Worm (Caenorhabditis elegans) whole organism, midembryonic: ENCODE results near the gene ckb-4.
"Not testable (repeated sequence)": the region's sequence is repeated elsewhere in the genome, so short reads cannot be mapped to it uniquely, and the experiment has no call there.

Source experiments
- T22C8.4 ChIP-seq: fragments of 200-800 bp; sonication (Bioruptor generic); IDR thresholded peaks from 2 replicates; pipeline ENCODE4 v1.3.6; 2022; ENCODE audit warnings: missing genetic modification characterization, missing compliant biosample characterization
- flt-1 ChIP-seq: fragments of 200-800 bp; sonication (Bioruptor generic); IDR thresholded peaks from 2 replicates; pipeline ENCODE4 v1.3.6; 2022; ENCODE audit warnings: missing genetic modification characterization, missing compliant biosample characterization
- klf-2 ChIP-seq: fragments of 200-800 bp; sonication (Bioruptor generic); conservative IDR thresholded peaks from 2 replicates; pipeline ENCODE4 v1.3.6; 2022; ENCODE audit warnings: missing genetic modification reagents, missing genetic modification characterization, missing compliant biosample characterization
- ref-1 ChIP-seq: fragments of 200-800 bp; sonication (Bioruptor generic); conservative IDR thresholded peaks from 2 replicates; pipeline ENCODE4 v1.3.6; 2022; ENCODE audit warnings: missing genetic modification reagents, missing genetic modification characterization, missing compliant biosample characterization
- ztf-23 ChIP-seq: fragments of 200-800 bp; sonication (Bioruptor generic); IDR thresholded peaks from 2 replicates; pipeline ENCODE4 v1.3.6; 2022; ENCODE audit warnings: missing genetic modification reagents, missing genetic modification characterization, missing compliant biosample characterization

DNA sequence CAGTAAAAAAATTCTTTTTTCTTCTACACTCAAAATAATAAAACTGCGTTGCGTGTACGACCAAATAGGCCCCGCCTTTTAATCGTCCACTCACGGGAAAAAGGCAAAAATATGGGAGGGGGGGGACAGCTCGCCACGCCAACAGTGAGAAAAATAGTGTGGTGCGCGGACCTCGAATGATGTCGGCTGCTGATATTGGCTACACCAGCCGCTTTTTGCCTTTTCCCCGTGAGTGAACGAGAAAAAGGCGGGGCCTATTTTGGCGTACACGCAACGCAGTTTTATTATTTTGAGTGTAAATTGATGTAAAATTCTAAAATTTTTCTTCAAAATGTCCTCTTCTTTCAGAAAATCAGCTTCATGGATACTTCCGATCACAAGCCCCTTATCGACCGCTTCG lies 18.9 kb downstream of the ckb-4 start, which contains the start of gene ztf-28:
- not testable (repeated sequence) for TF ChIP-seq ref-1, flt-1, ztf-23, klf-2, T22C8.4 (GFP tag; lab: Robert Waterston, UW)
